Worm (Caenorhabditis elegans): ENCODE results near the gene ZC395.5.

Gene ZC395.5

DNA sequence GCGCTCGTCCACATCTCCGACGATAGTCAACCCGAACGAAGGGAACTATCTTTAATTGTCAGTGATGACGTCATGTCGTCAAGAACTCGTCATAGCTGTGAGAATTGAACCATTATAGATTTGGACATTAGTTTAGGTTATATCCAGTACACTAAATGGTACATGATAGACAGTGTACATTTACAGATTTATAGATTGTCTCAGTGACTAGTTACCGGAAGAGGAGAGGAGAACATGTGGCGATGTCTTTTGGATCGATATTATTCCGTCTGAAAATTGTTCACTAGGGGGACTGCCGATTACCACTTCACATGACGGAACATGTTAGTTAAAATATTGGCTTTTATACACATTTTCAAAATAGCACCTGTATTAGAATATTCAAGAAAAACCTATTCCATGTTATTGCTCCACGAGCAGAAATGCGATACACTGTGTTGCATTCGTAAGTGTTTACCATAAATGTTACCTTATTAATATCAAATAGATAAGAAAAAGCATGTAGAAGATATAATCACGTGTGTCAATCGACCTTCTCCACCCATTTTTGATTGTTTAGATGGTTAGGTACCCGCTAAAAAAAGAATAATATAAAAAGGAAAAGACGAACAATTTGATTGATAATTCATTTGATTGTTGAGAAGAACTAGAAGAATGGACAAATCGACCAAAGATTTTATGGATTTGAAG lies at the start of gene ZC395.5:
Gene ZC395.5 (plus strand): TSS at position 632 of the 690 bp plus-strand sequence.
- TF ChIP-seq zip-8 (tag; optimal IDR thresholded peaks at IDR 0.05): peak; percentile 11
- TF ChIP-seq mab-5 (tag; optimal IDR thresholded peaks at IDR 0.05): no peak
- TF ChIP-seq bed-3 (GFP tag; optimal IDR thresholded peaks at IDR 0.05): no peak
- TF ChIP-seq hlh-1 (tag; optimal IDR thresholded peaks at IDR 0.05): no peak
- no peak for TF ChIP-seq unc-39 (tag; optimal IDR thresholded peaks at IDR 0.05)
- no peak for TF ChIP-seq M03D4.4 (tag; optimal IDR thresholded peaks at IDR 0.05)

DNA sequence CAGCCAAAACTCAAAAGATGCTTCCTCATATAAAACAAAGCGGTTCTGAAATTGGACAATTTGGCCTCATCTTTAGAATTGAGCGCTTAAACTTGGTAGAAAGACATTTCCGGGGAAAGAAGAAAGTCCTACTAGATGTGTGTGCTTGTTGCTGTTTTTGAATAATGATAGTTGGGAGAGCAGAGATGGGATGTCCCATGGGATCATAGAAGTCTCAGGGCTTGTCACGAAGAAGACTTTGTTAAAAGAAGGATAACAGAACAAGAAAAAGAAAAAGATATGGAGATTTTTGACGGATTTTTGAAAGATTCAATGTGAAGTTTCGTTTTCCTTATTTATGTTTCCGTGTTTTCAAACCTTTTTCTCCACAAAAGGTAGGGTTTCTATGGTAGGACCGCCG lies 49.0 kb upstream of the ZC395.5 start, which contains the start of gene ZC155.2:
Gene ZC155.2 (plus strand): TSS at position 301 of the 400 bp plus-strand sequence.
- TF ChIP-seq ceh-43 (GFP tag; optimal IDR thresholded peaks at IDR 0.05) (no peak), elt-3 (tag; optimal IDR thresholded peaks at IDR 0.05) (no peak), snpc-4 (tag; optimal IDR thresholded peaks at IDR 0.05) (no peak), nhr-28 (tag; optimal IDR thresholded peaks at IDR 0.05) (no peak), cnd-1 (tag; optimal IDR thresholded peaks at IDR 0.05) (no peak), lin-32 (GFP tag; optimal IDR thresholded peaks at IDR 0.05) (no peak), flh-1 (GFP tag; optimal IDR thresholded peaks at IDR 0.05) (no peak), elt-1 (tag; optimal IDR thresholded peaks at IDR 0.05; ENCODE audit: borderline replicate concordance, insufficient read depth) (no peak), mls-2 (tag; optimal IDR thresholded peaks at IDR 0.05) (no peak), ceh-83 (GFP tag; optimal IDR thresholded peaks at IDR 0.05) (no peak), nhr-12 (tag; optimal IDR thresholded peaks at IDR 0.05) (no peak)

DNA sequence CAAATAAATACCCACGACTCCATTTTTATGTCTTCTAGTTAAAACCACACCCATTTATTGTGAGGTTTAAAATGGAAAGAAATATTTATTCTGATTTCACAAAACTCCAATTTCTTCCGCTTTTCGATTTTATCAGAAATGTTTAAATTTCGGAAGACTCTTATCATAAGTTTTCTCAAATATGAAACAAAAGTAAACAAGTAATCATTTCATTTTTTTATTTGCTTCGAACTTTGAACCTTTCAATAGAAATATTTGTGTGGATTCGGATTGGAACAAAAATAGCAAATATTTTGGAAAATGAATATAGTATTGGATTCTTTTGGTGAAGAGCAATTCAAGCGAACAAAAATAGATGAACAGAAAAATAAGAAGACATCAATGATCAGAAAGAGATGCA lies 45.8 kb upstream of the ZC395.5 start:
- no peak for TF ChIP-seq ces-1 (GFP tag; optimal IDR thresholded peaks at IDR 0.05)
- no peak for TF ChIP-seq ham-2 (GFP tag; optimal IDR thresholded peaks at IDR 0.05)
- no peak for TF ChIP-seq drap-1 (GFP tag; optimal IDR thresholded peaks at IDR 0.05)
- no peak for TF ChIP-seq lin-13 (tag; optimal IDR thresholded peaks at IDR 0.05)
- TF ChIP-seq lin-32 (GFP tag; optimal IDR thresholded peaks at IDR 0.05): no peak
- TF ChIP-seq cnd-1 (tag; optimal IDR thresholded peaks at IDR 0.05): no peak
- TF ChIP-seq mab-5 (tag; optimal IDR thresholded peaks at IDR 0.05): no peak
- no peak for TF ChIP-seq lsy-2 (tag; optimal IDR thresholded peaks at IDR 0.05)
- TF ChIP-seq bed-3 (GFP tag; optimal IDR thresholded peaks at IDR 0.05): no peak
- no peak for TF ChIP-seq flh-1 (GFP tag; optimal IDR thresholded peaks at IDR 0.05)
- no peak for TF ChIP-seq blmp-1 (tag; optimal IDR thresholded peaks at IDR 0.05)

DNA sequence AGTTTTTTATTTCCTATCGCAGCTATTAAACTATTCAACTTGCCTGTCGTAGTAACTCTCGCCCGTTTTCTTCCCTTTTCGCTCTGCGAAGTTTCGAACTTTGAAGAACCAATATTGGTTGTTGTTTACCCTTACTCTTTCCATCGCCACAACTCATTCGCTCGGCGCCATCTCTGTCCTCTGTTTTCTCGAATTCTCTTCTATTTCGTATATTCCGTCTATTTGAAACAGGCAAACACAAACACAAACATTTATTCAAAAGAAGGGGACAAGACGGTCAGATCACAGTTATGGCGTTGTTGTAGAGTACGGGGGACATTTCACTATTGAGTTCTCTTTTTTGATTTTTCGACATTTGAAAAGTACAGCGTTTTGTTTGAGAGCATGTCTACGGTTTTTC lies 44.9 kb upstream of the ZC395.5 start:
- TF ChIP-seq ceh-83 (GFP tag; optimal IDR thresholded peaks at IDR 0.05): no peak
- TF ChIP-seq pha-4 (tag; optimal IDR thresholded peaks at IDR 0.05): peak; percentile 8

DNA sequence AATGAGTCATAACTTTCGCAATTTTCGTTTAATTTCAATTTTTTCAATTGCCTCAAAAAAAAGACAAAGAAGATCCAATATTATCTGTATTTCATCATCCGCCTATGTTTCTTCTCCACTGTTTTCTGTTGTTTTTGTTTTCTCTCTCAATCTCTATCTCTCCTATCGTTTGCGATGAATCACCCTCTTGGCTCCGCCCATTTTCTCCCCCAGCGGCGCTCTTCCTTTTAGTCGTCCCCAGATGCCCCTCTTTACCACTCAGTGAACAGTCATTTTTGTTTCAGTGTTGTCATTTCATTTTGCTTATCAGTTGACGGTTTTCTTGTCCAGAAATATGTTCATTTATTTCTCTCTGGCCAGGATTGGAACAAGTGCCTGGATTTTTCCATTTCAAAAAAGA lies 42.7 kb upstream of the ZC395.5 start:
- no peak for TF ChIP-seq sptf-1 (tag; optimal IDR thresholded peaks at IDR 0.05)
- no peak for TF ChIP-seq nhr-76 (tag; optimal IDR thresholded peaks at IDR 0.05)
- no peak for TF ChIP-seq nhr-12 (tag; optimal IDR thresholded peaks at IDR 0.05)
- TF ChIP-seq elt-1 (tag; optimal IDR thresholded peaks at IDR 0.05; ENCODE audit: borderline replicate concordance, insufficient read depth): no peak
- TF ChIP-seq pha-4 (tag; optimal IDR thresholded peaks at IDR 0.05): no peak
- TF ChIP-seq unc-120 (tag; optimal IDR thresholded peaks at IDR 0.05; ENCODE audit: poor library complexity, severe bottlenecking): no peak
- no peak for TF ChIP-seq nhr-28 (tag; optimal IDR thresholded peaks at IDR 0.05)
- TF ChIP-seq lsy-2 (tag; optimal IDR thresholded peaks at IDR 0.05): no peak
- TF ChIP-seq ceh-83 (GFP tag; optimal IDR thresholded peaks at IDR 0.05): no peak
- no peak for TF ChIP-seq lin-13 (tag; optimal IDR thresholded peaks at IDR 0.05)

DNA sequence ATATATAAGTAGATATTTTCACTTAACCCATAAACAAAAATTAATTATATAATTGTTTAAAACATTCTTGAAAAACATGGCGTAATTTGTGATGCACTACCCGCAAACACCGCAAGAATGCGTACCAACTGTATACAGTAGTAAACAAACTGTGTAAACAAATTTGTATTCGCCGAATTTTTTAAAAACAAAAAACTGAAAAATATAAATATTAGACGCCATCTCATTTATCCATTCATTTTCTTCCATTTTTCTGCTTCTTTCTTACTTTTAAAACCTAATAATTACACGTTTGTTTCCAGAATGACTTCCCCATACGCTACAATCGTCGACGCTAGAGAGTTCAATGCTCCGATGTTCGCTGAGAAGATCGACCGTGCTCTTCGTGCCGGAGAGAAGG lies 42.3 kb upstream of the ZC395.5 start, which contains the start of gene nex-1:
Gene nex-1 (plus strand): TSS at position 301 of the 400 bp plus-strand sequence.
- TF ChIP-seq flh-1 (GFP tag; optimal IDR thresholded peaks at IDR 0.05): no peak
- TF ChIP-seq lin-32 (GFP tag; optimal IDR thresholded peaks at IDR 0.05): no peak
- TF ChIP-seq ceh-83 (GFP tag; optimal IDR thresholded peaks at IDR 0.05): no peak
- no peak for TF ChIP-seq sem-2 (GFP tag; optimal IDR thresholded peaks at IDR 0.05)
- TF ChIP-seq nhr-28 (tag; optimal IDR thresholded peaks at IDR 0.05): no peak
- no peak for TF ChIP-seq ces-1 (GFP tag; optimal IDR thresholded peaks at IDR 0.05)
- TF ChIP-seq snpc-4 (tag; optimal IDR thresholded peaks at IDR 0.05): no peak
- no peak for TF ChIP-seq pha-4 (tag; optimal IDR thresholded peaks at IDR 0.05)
- no peak for TF ChIP-seq unc-120 (tag; optimal IDR thresholded peaks at IDR 0.05; ENCODE audit: poor library complexity, severe bottlenecking)
- no peak for TF ChIP-seq ceh-39 (tag; optimal IDR thresholded peaks at IDR 0.05)
- no peak for TF ChIP-seq ztf-11 (tag; optimal IDR thresholded peaks at IDR 0.05)
- no peak for TF ChIP-seq lsy-2 (tag; optimal IDR thresholded peaks at IDR 0.05)
- no peak for TF ChIP-seq mls-2 (tag; optimal IDR thresholded peaks at IDR 0.05)
- no peak for TF ChIP-seq mep-1 (tag; optimal IDR thresholded peaks at IDR 0.05)
- TF ChIP-seq zip-8 (tag; optimal IDR thresholded peaks at IDR 0.05): no peak
- no peak for TF ChIP-seq nhr-12 (tag; optimal IDR thresholded peaks at IDR 0.05)
